Worm (Caenorhabditis elegans) whole organism, midembryonic: ENCODE data around the gene dlc-4.
"Not testable (repeated sequence)": the region's sequence is repeated elsewhere in the genome, so short reads cannot be mapped to it uniquely, and the experiment has no call there.

Experiments used
- T22C8.4 ChIP-seq: fragments of 200-800 bp; sonication (Bioruptor generic); IDR thresholded peaks from 2 replicates; pipeline ENCODE4 v1.3.6; 2022; ENCODE audit warnings: missing genetic modification characterization, missing compliant biosample characterization
- cog-1 ChIP-seq: sonication (generic microtip); optimal IDR thresholded peaks from 2 replicates; lab custom pipeline; 2016; ENCODE audit warnings: missing genetic modification characterization, missing compliant biosample characterization
- flt-1 ChIP-seq: fragments of 200-800 bp; sonication (Bioruptor generic); IDR thresholded peaks from 2 replicates; pipeline ENCODE4 v1.3.6; 2022; ENCODE audit warnings: missing genetic modification characterization, missing compliant biosample characterization
- klf-2 ChIP-seq: fragments of 200-800 bp; sonication (Bioruptor generic); conservative IDR thresholded peaks from 2 replicates; pipeline ENCODE4 v1.3.6; 2022; ENCODE audit warnings: missing genetic modification reagents, missing genetic modification characterization, missing compliant biosample characterization
- med-1 ChIP-seq: sonication (generic microtip); optimal IDR thresholded peaks from 2 replicates; lab custom pipeline; 2017; ENCODE audit warnings: missing genetic modification characterization, mild to moderate bottlenecking, missing compliant biosample characterization, antibody characterized with exemption, missing genetic modification reagents; ENCODE audit not compliant: insufficient read depth
- ref-1 ChIP-seq: fragments of 200-800 bp; sonication (Bioruptor generic); conservative IDR thresholded peaks from 2 replicates; pipeline ENCODE4 v1.3.6; 2022; ENCODE audit warnings: missing genetic modification reagents, missing genetic modification characterization, missing compliant biosample characterization
- tab-1 ChIP-seq: fragments of 200-800 bp; sonication (Bioruptor generic); IDR thresholded peaks from 2 replicates; pipeline ENCODE4 v1.3.6; 2022; ENCODE audit warnings: missing genetic modification characterization, missing compliant biosample characterization
- ztf-23 ChIP-seq: fragments of 200-800 bp; sonication (Bioruptor generic); IDR thresholded peaks from 2 replicates; pipeline ENCODE4 v1.3.6; 2022; ENCODE audit warnings: missing genetic modification reagents, missing genetic modification characterization, missing compliant biosample characterization
- ztf-29 ChIP-seq: fragments of 200-800 bp; sonication (Bioruptor generic); IDR thresholded peaks from 2 replicates; pipeline ENCODE4 v1.3.6; 2022; ENCODE audit warnings: missing genetic modification reagents, missing genetic modification characterization, missing compliant biosample characterization

Gene dlc-4

DNA sequence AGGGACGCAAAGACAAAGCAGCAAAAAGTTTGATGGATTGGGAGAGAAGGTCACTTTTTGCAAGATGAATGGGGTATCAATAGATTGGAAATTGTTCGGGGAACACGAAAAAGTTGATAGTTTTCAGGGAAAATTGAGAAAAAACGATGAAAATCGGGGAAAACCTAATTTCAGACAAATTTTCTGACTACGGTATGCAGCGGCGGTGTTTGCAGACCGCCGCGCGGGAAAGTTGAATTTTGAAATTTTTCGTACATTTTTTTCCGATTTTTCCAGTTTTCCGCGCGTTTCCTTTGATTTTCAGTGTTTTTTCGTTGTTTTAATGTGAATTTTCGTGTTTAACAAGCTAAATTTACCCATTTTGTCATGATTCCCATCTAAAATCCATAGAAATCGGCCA is 41.6 kb upstream of the dlc-4 start:
- TF ChIP-seq klf-2 (GFP tag; lab: Robert Waterston, UW) (no peak), flt-1 (GFP tag; lab: Robert Waterston, UW) (no peak), ref-1 (GFP tag; lab: Robert Waterston, UW) (no peak), cog-1 (no peak), ztf-23 (GFP tag; lab: Robert Waterston, UW) (no peak), ztf-29 (no peak), T22C8.4 (no peak), med-1 (GFP tag; lab: Kevin White, UChicago) (no peak), tab-1 (GFP tag; lab: Robert Waterston, UW) (no peak)

- TF ChIP-seq med-1 (GFP tag; lab: Kevin White, UChicago), result no peak
- TF ChIP-seq flt-1 (GFP tag; lab: Robert Waterston, UW), result no peak
- TF ChIP-seq ref-1 (GFP tag; lab: Robert Waterston, UW), result no peak
- TF ChIP-seq T22C8.4, result no peak
- no peak for TF ChIP-seq klf-2 (GFP tag; lab: Robert Waterston, UW)
- TF ChIP-seq ztf-29, result no peak
- TF ChIP-seq tab-1 (GFP tag; lab: Robert Waterston, UW), result no peak
- TF ChIP-seq ztf-23 (GFP tag; lab: Robert Waterston, UW), result no peak
- no peak for TF ChIP-seq cog-1
Observed at ce11 chrIV:16403283-16403682, 39.8 kb upstream of the dlc-4 start.

ce11 chrIV:16407800-16408199 is 35.3 kb upstream of the dlc-4 start:
- no peak for TF ChIP-seq ref-1 (GFP tag; lab: Robert Waterston, UW)
- no peak for TF ChIP-seq ztf-23 (GFP tag; lab: Robert Waterston, UW)
- TF ChIP-seq flt-1 (GFP tag; lab: Robert Waterston, UW), result 0 out of 2 replicates have a peak, but pooled peaks have one; percentile 8

ce11 chrIV:16410078-16410636 is 32.9 kb upstream of the dlc-4 start:
- TF ChIP-seq med-1 (GFP tag; lab: Kevin White, UChicago), result no peak
- peak; percentile 33; the same call in 1 of the 2 replicates for TF ChIP-seq flt-1 (GFP tag; lab: Robert Waterston, UW)
- no peak for TF ChIP-seq ref-1 (GFP tag; lab: Robert Waterston, UW)
- no peak for TF ChIP-seq cog-1

- TF ChIP-seq ztf-29 (no peak), flt-1 (GFP tag; lab: Robert Waterston, UW) (no peak), T22C8.4 (no peak), tab-1 (GFP tag; lab: Robert Waterston, UW) (no peak), cog-1 (no peak), med-1 (GFP tag; lab: Kevin White, UChicago) (no peak), ref-1 (GFP tag; lab: Robert Waterston, UW) (no peak), klf-2 (GFP tag; lab: Robert Waterston, UW) (no peak), ztf-23 (GFP tag; lab: Robert Waterston, UW) (no peak)
Observed at ce11 chrIV:16411713-16412112, 31.4 kb upstream of the dlc-4 start, which contains the start of gene Y65A5A.2. Gene Y65A5A.2 (plus strand): TSS chrIV:16412020.

DNA sequence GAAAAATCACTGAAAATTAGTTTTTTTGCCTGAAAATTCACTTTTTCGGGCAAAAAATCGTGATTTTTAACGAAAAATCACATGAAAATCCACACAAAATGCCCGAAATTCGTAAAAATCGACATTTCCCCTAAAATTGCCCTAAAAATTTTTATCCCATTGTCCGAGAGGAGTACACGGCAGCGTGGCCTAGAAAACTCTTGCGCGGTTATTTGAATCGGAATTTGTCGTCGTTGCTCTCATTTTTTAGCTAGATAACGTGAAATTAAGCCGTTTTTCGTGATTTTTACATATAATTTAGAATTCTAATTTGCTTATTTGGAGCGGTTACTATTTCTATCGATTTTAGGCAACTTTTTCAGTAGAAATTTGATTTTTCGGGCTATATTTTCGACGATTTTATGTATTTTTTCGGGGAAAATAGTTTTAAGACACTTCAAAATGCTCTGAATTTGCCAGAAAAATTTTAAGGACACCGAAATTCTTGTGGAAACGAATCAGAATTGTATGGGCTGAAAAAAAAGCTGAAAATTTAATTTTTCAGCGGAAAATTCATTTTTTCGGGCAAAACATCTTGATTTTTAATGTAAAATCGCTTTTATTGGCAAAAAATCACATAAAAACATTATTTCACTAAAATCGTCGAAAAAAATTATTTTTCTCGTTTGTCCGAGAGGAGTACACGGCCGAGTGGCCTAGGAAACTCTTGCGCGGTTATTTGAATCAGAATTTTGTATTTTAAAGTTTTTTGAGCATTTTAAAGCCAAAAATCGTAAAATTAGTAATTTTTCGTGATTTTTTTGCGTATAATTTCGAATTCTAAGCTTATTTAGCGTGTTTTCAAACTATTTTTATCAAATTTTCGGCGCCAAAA is 27.7 kb upstream of the dlc-4 start:
- TF ChIP-seq klf-2 (GFP tag; lab: Robert Waterston, UW) (peak; percentile 64), ztf-23 (GFP tag; lab: Robert Waterston, UW) (peak; percentile 69), T22C8.4 (peak; percentile 26; the same call in 1 of the 2 replicates), med-1 (GFP tag; lab: Kevin White, UChicago) (no peak), ref-1 (GFP tag; lab: Robert Waterston, UW) (no peak), cog-1 (peak; percentile 26), tab-1 (GFP tag; lab: Robert Waterston, UW) (no peak), ztf-29 (0 out of 2 replicates have a peak, but pooled peaks have one; percentile 35), flt-1 (GFP tag; lab: Robert Waterston, UW) (peak; percentile 76)

- TF ChIP-seq cog-1 (no peak), T22C8.4 (no peak), ref-1 (GFP tag; lab: Robert Waterston, UW) (no peak), ztf-23 (GFP tag; lab: Robert Waterston, UW) (no peak), ztf-29 (no peak), med-1 (GFP tag; lab: Kevin White, UChicago) (no peak), flt-1 (GFP tag; lab: Robert Waterston, UW) (no peak)
Observed at ce11 chrIV:16421903-16422557, 21.0 kb upstream of the dlc-4 start.

- not testable (repeated sequence) for TF ChIP-seq T22C8.4; klf-2 (GFP tag; lab: Robert Waterston, UW); ztf-29
Observed at ce11 chrIV:16424337-16424736, 18.7 kb upstream of the dlc-4 start, which contains the start of gene Y10G11A.1. Gene Y10G11A.1 (plus strand): TSS chrIV:16424637.

- TF ChIP-seq ztf-29, result no peak
- TF ChIP-seq T22C8.4, result no peak
- TF ChIP-seq ztf-23 (GFP tag; lab: Robert Waterston, UW), result no peak
- no peak for TF ChIP-seq ref-1 (GFP tag; lab: Robert Waterston, UW)
Observed at ce11 chrIV:16431929-16432328, 11.1 kb upstream of the dlc-4 start, which contains the start of gene dlc-3. Gene dlc-3 (plus strand): TSS chrIV:16432229.
